Worm (Caenorhabditis elegans) whole organism, young adult: ENCODE measurements around the gene clec-47.

ENCODE experiments used
- B0035.1 ChIP-seq: sonication (generic microtip); optimal IDR thresholded peaks from 2 replicates; lab custom pipeline; 2016; ENCODE audit warnings: missing genetic modification characterization, mild to moderate bottlenecking, missing compliant biosample characterization, missing genotype, missing genetic modification reagents
- B0261.1 ChIP-seq: sonication (generic microtip); optimal IDR thresholded peaks from 2 replicates; lab custom pipeline; 2016; ENCODE audit warnings: mild to moderate bottlenecking, missing genetic modification characterization, moderate library complexity, missing compliant biosample characterization
- D2030.7 ChIP-seq: fragments of 200-800 bp; sonication (Bioruptor generic); IDR thresholded peaks from 2 replicates; pipeline ENCODE4 v1.3.6; 2022; ENCODE audit warnings: missing genetic modification reagents, missing genetic modification characterization, missing compliant biosample characterization
- F10E7.11 ChIP-seq: sonication (generic microtip); optimal IDR thresholded peaks from 2 replicates; lab custom pipeline; 2017; ENCODE audit warnings: mild to moderate bottlenecking, missing genetic modification characterization, moderate library complexity, missing compliant biosample characterization
- F22D6.2 ChIP-seq: sonication (generic microtip); optimal IDR thresholded peaks from 2 replicates; lab custom pipeline; 2016; ENCODE audit warnings: mild to moderate bottlenecking, missing genetic modification characterization, missing compliant biosample characterization
- K11D2.4 ChIP-seq: fragments of 200-800 bp; sonication (Bioruptor generic); IDR thresholded peaks from 2 replicates; pipeline ENCODE4 v1.3.6; 2022; ENCODE audit warnings: missing genetic modification reagents, missing genetic modification characterization, missing compliant biosample characterization
- K12H6.12 ChIP-seq: fragments of 200-800 bp; sonication (Bioruptor generic); optimal IDR thresholded peaks from 2 replicates; lab custom pipeline; 2018; ENCODE audit warnings: mild to moderate bottlenecking, missing genetic modification characterization, missing compliant biosample characterization
- Y53G8AR.9 ChIP-seq: fragments of 200-800 bp; sonication (Bioruptor generic); conservative IDR thresholded peaks from 2 replicates; pipeline ENCODE4 v1.3.6; 2022; ENCODE audit warnings: missing genetic modification reagents, missing genetic modification characterization, missing compliant biosample characterization
- Y56A3A.18 ChIP-seq: fragments of 200-800 bp; sonication (Bioruptor generic); IDR thresholded peaks from 2 replicates; pipeline ENCODE4 v1.3.6; 2022; ENCODE audit warnings: missing genetic modification reagents, missing genetic modification characterization, missing compliant biosample characterization
- Y95B8A.8 ChIP-seq: fragments of 200-800 bp; sonication (Bioruptor generic); IDR thresholded peaks from 2 replicates; pipeline ENCODE4 v1.3.6; 2022; ENCODE audit warnings: missing genetic modification reagents, missing genetic modification characterization, missing compliant biosample characterization
- ZK185.1 ChIP-seq: sonication (generic microtip); optimal IDR thresholded peaks from 2 replicates; lab custom pipeline; 2016; ENCODE audit warnings: mild to moderate bottlenecking, missing genetic modification characterization, missing compliant biosample characterization; ENCODE audit not compliant: poor library complexity, severe bottlenecking
- aptf-3 ChIP-seq: fragments of 200-800 bp; sonication (Bioruptor generic); IDR thresholded peaks from 2 replicates; pipeline ENCODE4 v1.3.6; 2022; ENCODE audit warnings: missing genetic modification characterization, missing compliant biosample characterization
- atf-7 ChIP-seq: sonication (generic microtip); optimal IDR thresholded peaks from 2 replicates; lab custom pipeline; 2017; ENCODE audit warnings: mild to moderate bottlenecking, missing genetic modification characterization, missing compliant biosample characterization
- attf-5 ChIP-seq: fragments of 200-800 bp; sonication (Bioruptor generic); optimal IDR thresholded peaks from 2 replicates; lab custom pipeline; 2018; ENCODE audit warnings: mild to moderate bottlenecking, missing genetic modification characterization, missing compliant biosample characterization
- attf-6 ChIP-seq: fragments of 200-800 bp; sonication (Bioruptor generic); IDR thresholded peaks from 2 replicates; pipeline ENCODE4 v1.3.6; 2022; ENCODE audit warnings: missing genetic modification reagents, missing genetic modification characterization, missing compliant biosample characterization
- bed-2 ChIP-seq: fragments of 200-800 bp; sonication (Bioruptor generic); IDR thresholded peaks from 2 replicates; pipeline ENCODE4 v1.3.6; 2022; ENCODE audit warnings: missing genetic modification reagents, missing genetic modification characterization, missing compliant biosample characterization
- cebp-2 ChIP-seq: fragments of 200-800 bp; sonication (Bioruptor generic); IDR thresholded peaks from 2 replicates; pipeline ENCODE4 v1.3.6; 2022; ENCODE audit warnings: missing genetic modification characterization, missing compliant biosample characterization
- ceh-100 ChIP-seq: fragments of 200-800 bp; sonication (Bioruptor generic); IDR thresholded peaks from 2 replicates; pipeline ENCODE4 v1.3.6; 2022; ENCODE audit warnings: missing genetic modification reagents, missing genetic modification characterization, missing compliant biosample characterization
- ceh-79 ChIP-seq: sonication (generic microtip); optimal IDR thresholded peaks from 2 replicates; lab custom pipeline; 2017; ENCODE audit warnings: mild to moderate bottlenecking, missing genetic modification characterization, missing compliant biosample characterization
- ceh-91 ChIP-seq: fragments of 200-800 bp; sonication (Bioruptor generic); IDR thresholded peaks from 2 replicates; pipeline ENCODE4 v1.3.6; 2022; ENCODE audit warnings: missing genetic modification reagents, missing genetic modification characterization, missing compliant biosample characterization
- die-1 ChIP-seq: sonication (generic microtip); optimal IDR thresholded peaks from 2 replicates; lab custom pipeline; 2016; ENCODE audit warnings: missing genotype, mild to moderate bottlenecking, missing genetic modification characterization, missing compliant biosample characterization
- dox-1 ChIP-seq: fragments of 200-800 bp; sonication (Bioruptor generic); IDR thresholded peaks from 2 replicates; pipeline ENCODE4 v1.3.6; 2022; ENCODE audit warnings: missing genetic modification reagents, missing genetic modification characterization, missing compliant biosample characterization
- dpff-1 ChIP-seq: sonication (generic microtip); optimal IDR thresholded peaks from 2 replicates; lab custom pipeline; 2017; ENCODE audit warnings: mild to moderate bottlenecking, missing genetic modification characterization, missing compliant biosample characterization
- egl-18 ChIP-seq: fragments of 200-800 bp; sonication (Bioruptor generic); IDR thresholded peaks from 2 replicates; pipeline ENCODE4 v1.3.6; 2022; ENCODE audit warnings: missing genetic modification reagents, missing genetic modification characterization, missing compliant biosample characterization
- egl-44 ChIP-seq: fragments of 200-800 bp; sonication (Bioruptor generic); IDR thresholded peaks from 2 replicates; pipeline ENCODE4 v1.3.6; 2022; ENCODE audit warnings: missing genetic modification reagents, missing genetic modification characterization, missing compliant biosample characterization
- ets-4 ChIP-seq: fragments of 200-800 bp; sonication (Bioruptor generic); optimal IDR thresholded peaks from 2 replicates; lab custom pipeline; 2018; ENCODE audit warnings: mild to moderate bottlenecking, missing genetic modification characterization, missing compliant biosample characterization
- gei-17 ChIP-seq: fragments of 200-800 bp; sonication (Bioruptor generic); optimal IDR thresholded peaks from 2 replicates; lab custom pipeline; 2018; ENCODE audit warnings: mild to moderate bottlenecking, missing genetic modification characterization, missing compliant biosample characterization
- him-1 ChIP-seq: sonication (generic microtip); optimal IDR thresholded peaks from 2 replicates; lab custom pipeline; 2016; ENCODE audit warnings: missing genotype, missing genetic modification reagents, missing genetic modification characterization, missing compliant biosample characterization
- hlh-26 ChIP-seq: fragments of 200-800 bp; sonication (Bioruptor generic); conservative IDR thresholded peaks from 2 replicates; pipeline ENCODE4 v1.3.6; 2022; ENCODE audit warnings: missing genetic modification reagents, missing genetic modification characterization, missing compliant biosample characterization
- hsf-1 ChIP-seq: fragments of 200-800 bp; sonication (Bioruptor generic); IDR thresholded peaks from 2 replicates; pipeline ENCODE4 v1.3.6; 2022; ENCODE audit warnings: missing genetic modification reagents, missing genetic modification characterization, missing compliant biosample characterization
- lin-26 ChIP-seq: fragments of 200-800 bp; sonication (Bioruptor generic); IDR thresholded peaks from 2 replicates; pipeline ENCODE4 v1.3.6; 2022; ENCODE audit warnings: missing genetic modification reagents, missing genetic modification characterization, missing compliant biosample characterization
- madf-3 ChIP-seq: fragments of 200-800 bp; sonication (Bioruptor generic); IDR thresholded peaks from 2 replicates; pipeline ENCODE4 v1.3.6; 2022; ENCODE audit warnings: missing genetic modification reagents, missing genetic modification characterization, missing compliant biosample characterization
- madf-6 ChIP-seq: fragments of 200-800 bp; sonication (Bioruptor generic); IDR thresholded peaks from 2 replicates; pipeline ENCODE4 v1.3.6; 2022; ENCODE audit warnings: missing genetic modification reagents, missing genetic modification characterization, missing compliant biosample characterization
- madf-8 ChIP-seq: fragments of 200-800 bp; sonication (Bioruptor generic); conservative IDR thresholded peaks from 2 replicates; pipeline ENCODE4 v1.3.6; 2022; ENCODE audit warnings: missing genetic modification reagents, missing genetic modification characterization, missing compliant biosample characterization
- mcd-1 ChIP-seq: fragments of 200-800 bp; sonication (Bioruptor generic); IDR thresholded peaks from 2 replicates; pipeline ENCODE4 v1.3.6; 2022; ENCODE audit warnings: missing genetic modification reagents, missing genetic modification characterization, missing compliant biosample characterization
- mxl-1 ChIP-seq: sonication (generic microtip); optimal IDR thresholded peaks from 2 replicates; lab custom pipeline; 2016; ENCODE audit warnings: missing genetic modification characterization, missing compliant biosample characterization
- nhr-90 ChIP-seq: sonication (generic microtip); optimal IDR thresholded peaks from 2 replicates; lab custom pipeline; 2016; ENCODE audit warnings: missing genotype, mild to moderate bottlenecking, missing genetic modification characterization, missing compliant biosample characterization
- pbrm-1 ChIP-seq: fragments of 200-800 bp; sonication (Bioruptor generic); IDR thresholded peaks from 2 replicates; pipeline ENCODE4 v1.3.6; 2022; ENCODE audit warnings: missing genetic modification reagents, missing genetic modification characterization, missing compliant biosample characterization
- pha-4 ChIP-seq: fragments of 150-350 bp; sonication (generic microtip); optimal IDR thresholded peaks from 2 replicates; lab custom pipeline; 2014; ENCODE audit warnings: missing biosample characterization, missing genetic modification reagents, missing genetic modification characterization
- snpc-1.3 ChIP-seq: sonication (generic microtip); optimal IDR thresholded peaks from 2 replicates; lab custom pipeline; 2017; ENCODE audit warnings: missing genetic modification characterization, mild to moderate bottlenecking, missing compliant biosample characterization, antibody characterized with exemption, moderate library complexity, missing genotype, missing genetic modification reagents; ENCODE audit not compliant: insufficient read depth
- snpc-3.4 ChIP-seq: sonication (generic microtip); optimal IDR thresholded peaks from 2 replicates; lab custom pipeline; 2017; ENCODE audit warnings: missing genetic modification characterization, mild to moderate bottlenecking, missing compliant biosample characterization, antibody characterized with exemption, moderate library complexity, missing genotype, missing genetic modification reagents
- somi-1 ChIP-seq: fragments of 200-800 bp; sonication (Bioruptor generic); optimal IDR thresholded peaks from 2 replicates; lab custom pipeline; 2018; ENCODE audit warnings: mild to moderate bottlenecking, missing genetic modification characterization, missing compliant biosample characterization
- tbp1 ChIP-seq: fragments of 200-800 bp; sonication (Bioruptor generic); optimal IDR thresholded peaks from 2 replicates; lab custom pipeline; 2018; ENCODE audit warnings: mild to moderate bottlenecking, missing genetic modification characterization, missing compliant biosample characterization
- ztf-22 ChIP-seq: fragments of 200-800 bp; sonication (Bioruptor generic); optimal IDR thresholded peaks from 2 replicates; lab custom pipeline; 2018; ENCODE audit warnings: mild to moderate bottlenecking, missing genetic modification characterization, moderate library complexity, missing compliant biosample characterization
- ztf-25 ChIP-seq: fragments of 200-800 bp; sonication (Bioruptor generic); IDR thresholded peaks from 2 replicates; pipeline ENCODE4 v1.3.6; 2022; ENCODE audit warnings: missing genetic modification reagents, missing genetic modification characterization, missing compliant biosample characterization
- ztf-26 ChIP-seq: sonication (generic microtip); optimal IDR thresholded peaks from 2 replicates; lab custom pipeline; 2017; ENCODE audit warnings: missing genetic modification characterization, missing compliant biosample characterization

clec-47 gene

DNA sequence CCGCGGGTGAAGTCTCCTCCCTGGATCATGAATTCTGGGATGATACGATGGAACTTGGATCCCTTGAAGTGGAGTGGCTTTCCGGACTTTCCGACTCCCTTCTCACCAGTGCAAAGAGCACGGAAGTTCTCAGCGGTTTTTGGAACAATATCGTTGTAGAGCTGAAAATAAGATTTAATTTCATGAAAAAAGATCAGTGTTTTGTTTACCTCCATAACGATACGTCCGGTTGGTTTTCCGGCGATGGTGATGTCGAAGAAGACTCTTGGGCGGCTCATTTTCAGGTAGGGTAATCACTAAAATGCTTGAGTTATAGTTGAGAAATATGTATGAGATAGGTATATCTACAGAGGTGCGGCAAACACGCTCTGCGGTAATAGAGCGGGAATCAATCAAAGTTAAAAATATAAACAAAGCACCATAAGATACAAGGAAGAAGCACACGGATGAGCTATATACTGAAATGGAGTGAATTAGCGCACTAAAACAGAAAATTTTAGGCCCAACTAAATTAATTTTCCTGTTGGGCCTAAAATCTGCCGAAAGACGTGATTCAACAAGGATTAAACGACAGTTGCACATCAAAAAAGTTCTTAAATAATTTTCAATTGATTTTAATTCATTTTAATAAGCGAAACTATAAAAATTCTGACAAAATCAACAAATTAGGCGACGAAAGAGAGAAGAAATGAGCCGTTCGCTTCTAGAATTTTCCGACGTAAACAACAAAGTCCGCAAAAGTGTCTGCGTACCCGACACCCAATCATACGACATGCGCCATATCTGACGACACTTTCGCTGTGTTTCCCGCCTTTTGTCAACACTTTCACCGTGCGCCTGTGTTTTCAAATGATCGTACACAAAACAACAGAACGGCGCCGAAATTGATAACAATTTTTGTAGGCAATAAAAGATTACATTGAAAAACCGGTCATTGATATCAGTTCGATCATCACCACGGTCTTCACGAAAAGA, 11.8 kb downstream of the clec-47 start, which contains the start of the genes cyn-7 and bath-36 (continued):
- TF ChIP-seq mcd-1 (GFP tag; lab: Robert Waterston, UW) (peak; percentile 91), tbp1 (GFP tag; lab: Kevin White, UChicago) (peak; percentile 54), pha-4 (tag; lab: Kevin White, UChicago) (peak; percentile 36), him-1 (tag; lab: Kevin White, UChicago) (no peak), ztf-26 (peak; percentile 49), atf-7 (tag; lab: Kevin White, UChicago) (peak; percentile 28), ceh-100 (GFP tag; lab: Robert Waterston, UW) (peak; percentile 44; the same call in 1 of the 2 replicates), die-1 (tag; lab: Kevin White, UChicago) (no peak), ZK185.1 (tag; lab: Kevin White, UChicago) (peak; percentile 72), ets-4 (GFP tag; lab: Kevin White, UChicago) (peak; percentile 10), K11D2.4 (peak; percentile 71; the same call in 1 of the 2 replicates), Y95B8A.8 (GFP tag; lab: Robert Waterston, UW) (0 out of 2 replicates have a peak, but pooled peaks have one; percentile 26), Y53G8AR.9 (GFP tag; lab: Robert Waterston, UW) (0 out of 2 replicates have a peak, but pooled peaks have one; percentile 7), lin-26 (GFP tag; lab: Robert Waterston, UW) (peak; percentile 34; the same call in 1 of the 2 replicates), dpff-1 (tag; lab: Kevin White, UChicago) (no peak), B0035.1 (no peak), gei-17 (peak; percentile 59), egl-44 (GFP tag; lab: Robert Waterston, UW) (no peak), snpc-3.4 (tag; lab: Kevin White, UChicago) (peak; percentile 76), attf-5 (GFP tag; lab: Kevin White, UChicago) (peak; percentile 56), B0261.1 (tag; lab: Kevin White, UChicago) (peak; percentile 7), madf-8 (GFP tag; lab: Robert Waterston, UW) (peak; percentile 67), K12H6.12 (tag; lab: Kevin White, UChicago) (peak; percentile 1), Y56A3A.18 (GFP tag; lab: Robert Waterston, UW) (no peak), hlh-26 (no peak), somi-1 (GFP tag; lab: Kevin White, UChicago) (no peak), cebp-2 (no peak), aptf-3 (GFP tag; lab: Robert Waterston, UW) (no peak), nhr-90 (tag; lab: Kevin White, UChicago) (no peak), egl-18 (GFP tag; lab: Robert Waterston, UW) (no peak), ceh-91 (GFP tag; lab: Robert Waterston, UW) (peak; percentile 66), ztf-25 (no peak), ceh-79 (tag; lab: Kevin White, UChicago) (no peak), ztf-22 (peak; percentile 9), hsf-1 (peak; percentile 99), F22D6.2 (tag; lab: Kevin White, UChicago) (no peak), bed-2 (GFP tag; lab: Robert Waterston, UW) (no peak), D2030.7 (GFP tag; lab: Robert Waterston, UW) (peak; percentile 62; the same call in 1 of the 2 replicates), mxl-1 (no peak), madf-6 (GFP tag; lab: Robert Waterston, UW) (peak; percentile 90), dox-1 (GFP tag; lab: Robert Waterston, UW) (peak; percentile 68), attf-6 (no peak), snpc-1.3 (tag; lab: Kevin White, UChicago) (peak; percentile 38), madf-3 (GFP tag; lab: Robert Waterston, UW) (0 out of 2 replicates have a peak, but pooled peaks have one; percentile 63), F10E7.11 (no peak), pbrm-1 (GFP tag; lab: Robert Waterston, UW) (peak; percentile 81)
